Worm (Caenorhabditis elegans): Measurements from ENCODE around the gene Y22D7AL.16.

The Y22D7AL.16 gene

DNA sequence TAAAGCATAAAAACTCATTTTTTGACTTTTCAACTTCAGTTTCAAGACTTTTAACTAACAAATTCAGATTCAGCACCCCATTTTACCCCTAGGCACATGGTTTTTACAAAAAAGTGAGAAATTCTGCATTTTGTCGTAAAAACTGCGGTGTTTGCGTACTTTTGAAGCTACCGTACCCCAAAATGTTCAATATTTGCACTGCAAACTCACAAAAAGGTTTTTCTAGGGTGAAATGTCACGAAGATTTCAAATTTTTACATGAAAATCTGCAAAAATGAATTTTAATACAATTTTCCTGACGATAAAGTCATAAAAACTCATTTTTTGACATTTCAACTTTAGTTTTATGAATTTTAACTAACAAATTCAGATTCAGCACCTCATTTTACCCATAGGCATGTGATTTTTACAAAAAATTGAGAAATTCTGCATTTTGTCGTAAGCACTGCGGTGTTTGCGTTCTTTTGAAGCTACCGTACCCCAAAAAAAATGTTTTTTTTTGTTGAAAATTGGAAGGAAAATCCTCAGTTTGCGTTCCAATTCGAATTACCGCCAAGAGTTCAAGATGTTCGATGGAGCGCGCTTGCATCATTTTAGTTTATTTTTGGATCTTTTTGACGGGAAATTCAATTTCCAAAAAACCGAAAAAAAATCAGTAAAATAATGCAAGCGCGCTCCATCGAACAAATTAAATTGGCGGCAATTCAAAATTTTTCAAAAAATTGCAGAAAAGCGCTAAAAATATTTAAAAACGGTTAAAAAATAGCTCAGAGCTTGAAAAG, 48.6 kb downstream of the Y22D7AL.16 start (continued):
- TF ChIP-seq dpff-1 (tag; optimal IDR thresholded peaks at IDR 0.05), result peak; percentile 92
- TF ChIP-seq dpl-1 (GFP tag; optimal IDR thresholded peaks at IDR 0.05), result peak; percentile 36
- TF ChIP-seq ama-1 (optimal IDR thresholded peaks at IDR 0.05), result peak; percentile 94
- TF ChIP-seq ama-1 (GFP tag; optimal IDR thresholded peaks at IDR 0.05), result no peak
- TF ChIP-seq F22D6.2 (tag; optimal IDR thresholded peaks at IDR 0.05), result no peak
- TF ChIP-seq B0019.2 (GFP tag; conservative IDR thresholded peaks at IDR 0.05), result no peak
- TF ChIP-seq cebp-2 (GFP tag; IDR thresholded peaks at IDR 0.05), result 0 out of 2 replicates have a peak, but pooled peaks have one; percentile 4
- peak; percentile 64 for TF ChIP-seq nhr-90 (tag; optimal IDR thresholded peaks at IDR 0.05)
- no peak for TF ChIP-seq zfh-2 (GFP tag; conservative IDR thresholded peaks at IDR 0.05)
- no peak; the same call in 1 of the 2 replicates for TF ChIP-seq hmg-20 (GFP tag; IDR thresholded peaks at IDR 0.05)
- TF ChIP-seq somi-1 (GFP tag; optimal IDR thresholded peaks at IDR 0.05), result no peak
- peak; percentile 43 for TF ChIP-seq lin-40 (tag; optimal IDR thresholded peaks at IDR 0.05)
- no peak for TF ChIP-seq ztf-28 (GFP tag; IDR thresholded peaks at IDR 0.05)
- TF ChIP-seq ets-4 (GFP tag; optimal IDR thresholded peaks at IDR 0.05), result no peak
- peak; percentile 40 for TF ChIP-seq ztf-18 (tag; optimal IDR thresholded peaks at IDR 0.05)
- TF ChIP-seq unc-130 (GFP tag; optimal IDR thresholded peaks at IDR 0.05), result peak; percentile 47
- peak; percentile 45 for TF ChIP-seq efl-1 (GFP tag; optimal IDR thresholded peaks at IDR 0.05)
- no peak for TF ChIP-seq lin-35 (GFP tag; optimal IDR thresholded peaks at IDR 0.05)
- no peak for TF ChIP-seq nhr-179 (tag; optimal IDR thresholded peaks at IDR 0.05)
- TF ChIP-seq unc-62 (GFP tag; optimal IDR thresholded peaks at IDR 0.05), result no peak
- TF ChIP-seq F52B5.7 (tag; optimal IDR thresholded peaks at IDR 0.05), result peak; percentile 92
- no peak for TF ChIP-seq F55B11.4 (tag; optimal IDR thresholded peaks at IDR 0.05; ENCODE audit: borderline replicate concordance, insufficient read depth)
- no peak for TF ChIP-seq ceh-58 (GFP tag; IDR thresholded peaks at IDR 0.05)
- peak; percentile 82 for TF ChIP-seq ztf-26 (tag; optimal IDR thresholded peaks at IDR 0.05)
- TF ChIP-seq nhr-120 (GFP tag; IDR thresholded peaks at IDR 0.05), result no peak
- peak; percentile 93 for TF ChIP-seq repo-1 (tag; optimal IDR thresholded peaks at IDR 0.05)
- TF ChIP-seq akir-1 (GFP tag; optimal IDR thresholded peaks at IDR 0.05), result no peak
- no peak for TF ChIP-seq egl-44 (GFP tag; IDR thresholded peaks at IDR 0.05)
- peak; percentile 26 for TF ChIP-seq die-1 (tag; optimal IDR thresholded peaks at IDR 0.05)
- TF ChIP-seq snpc-3.4 (tag; optimal IDR thresholded peaks at IDR 0.05), result no peak
- TF ChIP-seq Y79H2A.3 (GFP tag; conservative IDR thresholded peaks at IDR 0.05), result no peak; the same call in 1 of the 2 replicates
- TF ChIP-seq fkh-3 (tag; optimal IDR thresholded peaks at IDR 0.05), result peak; percentile 83
- TF ChIP-seq ZK185.1 (tag; optimal IDR thresholded peaks at IDR 0.05; ENCODE audit: poor library complexity, severe bottlenecking), result no peak
- peak; percentile 90 for TF ChIP-seq F57C9.4 (tag; optimal IDR thresholded peaks at IDR 0.05)
- peak; percentile 69 for TF ChIP-seq Y53G8AR.9 (GFP tag; conservative IDR thresholded peaks at IDR 0.05)
- TF ChIP-seq bed-2 (GFP tag; IDR thresholded peaks at IDR 0.05), result no peak
- TF ChIP-seq xnd-1 (tag; optimal IDR thresholded peaks at IDR 0.05), result no peak
- TF ChIP-seq ztf-25 (GFP tag; IDR thresholded peaks at IDR 0.05), result peak; percentile 79
- TF ChIP-seq aptf-3 (GFP tag; IDR thresholded peaks at IDR 0.05), result 0 out of 2 replicates have a peak, but pooled peaks have one; percentile 41
- no peak for TF ChIP-seq egrh-3 (GFP tag; IDR thresholded peaks at IDR 0.05)
- TF ChIP-seq lin-26 (GFP tag; IDR thresholded peaks at IDR 0.05), result peak; percentile 44; the same call in 1 of the 2 replicates
- no peak for TF ChIP-seq F57A8.1 (GFP tag; optimal IDR thresholded peaks at IDR 0.05)
- peak; percentile 47; the same call in 1 of the 2 replicates for TF ChIP-seq rcor-1 (GFP tag; IDR thresholded peaks at IDR 0.05)
- TF ChIP-seq egl-18 (GFP tag; IDR thresholded peaks at IDR 0.05), result peak; percentile 68; the same call in 1 of the 2 replicates
- TF ChIP-seq tbp1 (GFP tag; optimal IDR thresholded peaks at IDR 0.05), result peak; percentile 55
- TF ChIP-seq attf-5 (GFP tag; optimal IDR thresholded peaks at IDR 0.05), result peak; percentile 64
- TF ChIP-seq bed-1 (GFP tag; IDR thresholded peaks at IDR 0.05), result no peak
- no peak for TF ChIP-seq sdz-38 (tag; optimal IDR thresholded peaks at IDR 0.05)
